Fruit fly (Drosophila melanogaster) S2 (cell line): ENCODE measurements around the gene SerRS.

Experiments used
- CG8478 ChIP-seq: fragments of >200 bp; optimal IDR thresholded peaks from 2 replicates; lab custom pipeline; 2018
- CTCF ChIP-seq, 2 experiments: fragments of >200 bp; optimal IDR thresholded peaks; 2 replicates each; lab custom pipeline; 2018

- no peak for TF ChIP-seq CG8478 (lab: Kevin White, UChicago)
- TF ChIP-seq CTCF (optimal IDR thresholded peaks at IDR 0.05; lab: Kevin White, UChicago): no peak
Measured at dm6 chr2L:3056448-3056790, 19.2 kb upstream of the SerRS start, which contains the start of gene FASN1.
